Fruit fly (Drosophila melanogaster): ENCODE measurements around the gene COX6AL2.

dm6 chr3L:18867521-18867920 is 46.4 kb downstream of the COX6AL2 start, which contains the start of gene Dysb:
- TF ChIP-seq h (optimal IDR thresholded peaks at IDR 0.05) (no peak), psq (optimal IDR thresholded peaks at IDR 0.05) (no peak), ttk (optimal IDR thresholded peaks at IDR 0.05) (no peak)
